Fruit fly (Drosophila melanogaster) whole organism, larva: ENCODE measurements around the gene CG32409.

ENCODE experiments used
- noc ChIP-seq: fragments of 200-800 bp; sonication (Bioruptor generic); optimal IDR thresholded peaks from 3 replicates; lab custom pipeline; 2019; ENCODE audit warnings: missing biosample characterization, mild to moderate bottlenecking, missing genetic modification characterization, moderate library complexity

Gene CG32409

dm6 chr3L:5891114-5891513 is 8.2 kb upstream of the CG32409 start:
- no peak for TF ChIP-seq noc (tag; lab: Kevin White, UChicago)

dm6 chr3L:5891812-5892211 is 7.5 kb upstream of the CG32409 start:
- TF ChIP-seq noc (tag; lab: Kevin White, UChicago) = no peak

- TF ChIP-seq noc (tag; lab: Kevin White, UChicago) = no peak
Observed at dm6 chr3L:5893063-5893462, 6.3 kb upstream of the CG32409 start.

DNA sequence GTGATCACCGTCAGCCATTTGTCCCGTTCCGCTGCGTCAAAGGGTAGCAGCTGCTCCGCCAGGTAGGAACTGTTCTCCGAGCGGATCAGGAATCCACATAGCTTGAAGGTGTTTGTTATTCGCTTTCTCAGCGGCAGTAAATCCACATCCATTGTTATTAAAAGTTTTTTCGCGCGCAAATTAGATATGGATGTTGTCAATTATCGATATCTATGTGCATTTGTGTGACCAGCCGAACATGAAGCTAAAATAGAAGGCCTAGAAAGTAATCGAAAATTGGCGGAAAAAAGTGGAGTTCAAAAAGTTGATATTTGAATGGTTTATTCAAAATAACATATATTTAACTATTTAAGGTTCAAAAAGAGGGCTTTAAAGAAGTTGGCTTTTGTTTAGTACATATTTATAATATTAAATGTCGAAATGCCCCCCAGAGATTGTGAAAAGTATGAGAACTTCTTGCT is 2.1 kb upstream of the CG32409 start, which contains the start of the genes PolE2 and CG5592:
Gene PolE2, minus strand, starts transcription at position 208 of the 461 bp plus-strand sequence.
Gene CG5592, plus strand, starts transcription at position 411 of the 461 bp plus-strand sequence.
- TF ChIP-seq noc (tag; lab: Kevin White, UChicago) = no peak

dm6 chr3L:5902189-5902765 is 2.9 kb downstream of the CG32409 start, which contains the start of gene QC:
Gene QC (minus strand): TSS chr3L:5902456.
- TF ChIP-seq noc (tag; lab: Kevin White, UChicago) = no peak

DNA sequence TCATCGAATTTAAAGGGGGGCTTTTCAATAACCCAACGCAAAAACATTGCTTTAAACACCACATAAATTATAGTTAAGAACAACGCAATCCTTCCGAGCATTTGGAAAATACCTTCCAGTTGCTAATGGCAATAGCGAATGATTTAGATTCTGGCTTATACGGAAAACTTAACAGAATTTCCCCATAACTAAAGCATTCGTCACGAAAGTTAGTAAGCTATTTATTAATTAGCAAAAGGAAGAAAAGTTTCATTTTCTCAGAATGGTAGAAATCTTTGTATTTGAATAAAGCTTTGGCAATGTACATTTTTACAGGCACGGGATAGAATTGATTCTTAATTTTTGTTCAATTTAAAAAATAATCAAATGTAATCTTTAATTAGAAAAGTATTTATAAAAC is 4.6 kb downstream of the CG32409 start, which contains the start of gene CG32413:
Gene CG32413, minus strand, starts transcription at position 101 of the 400 bp plus-strand sequence.
- TF ChIP-seq noc (tag; lab: Kevin White, UChicago) = no peak

- TF ChIP-seq noc (tag; lab: Kevin White, UChicago) = no peak
Observed at dm6 chr3L:5906599-5906998, 7.3 kb downstream of the CG32409 start, which contains the start of gene CG10486. Gene CG10486 (minus strand): TSS chr3L:5906699.

dm6 chr3L:5907077-5907476 is 7.7 kb downstream of the CG32409 start, which contains the start of gene CG13288:
Gene CG13288 (plus strand): TSS chr3L:5907381.
- TF ChIP-seq noc (tag; lab: Kevin White, UChicago) = no peak

DNA sequence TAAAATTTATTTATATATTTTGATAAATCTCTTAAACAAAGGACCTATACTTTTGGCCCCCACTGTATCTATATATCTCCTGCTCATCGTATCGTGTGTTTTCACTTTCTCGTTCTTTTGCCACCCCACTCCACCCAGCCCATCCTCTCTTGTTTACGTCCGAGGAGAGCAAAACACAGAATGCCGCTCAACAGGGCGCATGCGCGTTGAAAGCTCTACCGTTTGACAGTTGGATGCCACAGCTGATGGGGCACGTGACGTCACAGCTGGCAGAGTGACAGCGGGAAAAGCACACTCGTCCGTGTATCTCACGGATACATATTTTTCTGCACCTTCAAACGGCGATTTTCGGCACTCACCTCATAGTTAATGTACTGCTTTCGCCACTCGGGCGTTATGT is 21.4 kb downstream of the CG32409 start:
- no peak for TF ChIP-seq noc (tag; lab: Kevin White, UChicago)

- no peak for TF ChIP-seq noc (tag; lab: Kevin White, UChicago)
Observed at dm6 chr3L:5921216-5921615, 21.9 kb downstream of the CG32409 start, which contains the start of gene PXo. Gene PXo (minus strand): TSS chr3L:5921316.

DNA sequence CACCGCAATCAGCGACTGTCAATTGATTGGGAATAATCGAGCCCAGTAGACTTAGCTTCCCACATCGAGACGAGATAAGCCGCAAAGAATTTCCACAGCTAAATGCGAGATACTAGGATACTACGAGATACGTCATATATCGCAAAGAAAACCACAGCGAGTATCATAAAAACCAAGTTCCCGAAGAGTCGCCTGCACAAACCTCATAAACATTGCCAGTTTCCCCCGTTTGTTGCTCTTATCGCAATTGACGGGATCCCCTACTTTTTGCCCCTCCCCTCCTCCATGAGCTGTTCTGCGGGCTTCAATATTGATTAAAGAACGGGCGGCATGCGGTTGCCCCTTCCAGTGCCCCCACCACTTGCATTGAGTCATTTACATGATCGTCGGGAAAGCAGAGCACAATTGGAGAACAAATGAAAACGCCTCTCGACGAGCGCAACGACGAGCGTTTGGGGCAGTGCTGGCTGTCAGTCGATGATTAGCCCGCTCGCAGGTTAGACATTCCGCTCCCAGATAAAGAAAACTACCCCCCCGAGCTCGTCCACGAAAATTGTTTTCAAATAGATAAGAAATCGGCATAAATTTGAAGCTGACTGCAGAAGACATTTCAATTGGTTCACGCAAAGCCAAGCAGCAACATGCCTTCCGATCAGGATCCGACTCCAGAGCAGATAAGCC is 22.8 kb downstream of the CG32409 start, which contains the start of gene CG32407:
Gene CG32407, plus strand, starts transcription at position 51 of the 681 bp plus-strand sequence.
- TF ChIP-seq noc (tag; lab: Kevin White, UChicago) = peak; percentile 11

DNA sequence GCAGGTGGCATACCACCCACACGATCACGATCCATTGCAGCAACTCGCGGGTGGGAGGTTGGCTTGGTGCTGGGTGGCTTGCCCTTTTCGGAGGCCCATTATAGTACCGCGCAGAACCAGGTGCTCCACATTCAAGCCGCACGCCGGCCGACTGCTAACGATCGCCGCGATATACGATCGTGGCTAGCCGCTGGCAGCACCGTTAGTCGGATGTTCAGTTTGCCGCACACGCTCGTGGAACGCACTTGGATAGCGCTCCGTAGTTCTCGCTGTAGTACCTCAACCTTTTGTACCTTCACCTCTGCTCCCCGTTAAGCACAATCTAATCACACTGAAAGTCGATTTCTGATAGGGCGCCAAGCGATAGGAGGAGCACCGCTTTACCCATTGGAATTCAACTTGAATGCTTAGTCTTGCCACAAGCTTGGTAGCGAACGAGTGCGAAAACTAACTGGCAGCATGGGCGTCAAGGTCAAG is 24.4 kb downstream of the CG32409 start, which contains the start of gene CG33523:
Gene CG33523, plus strand, starts transcription at position 217 of the 477 bp plus-strand sequence.
- peak; percentile 12 for TF ChIP-seq noc (tag; lab: Kevin White, UChicago)

DNA sequence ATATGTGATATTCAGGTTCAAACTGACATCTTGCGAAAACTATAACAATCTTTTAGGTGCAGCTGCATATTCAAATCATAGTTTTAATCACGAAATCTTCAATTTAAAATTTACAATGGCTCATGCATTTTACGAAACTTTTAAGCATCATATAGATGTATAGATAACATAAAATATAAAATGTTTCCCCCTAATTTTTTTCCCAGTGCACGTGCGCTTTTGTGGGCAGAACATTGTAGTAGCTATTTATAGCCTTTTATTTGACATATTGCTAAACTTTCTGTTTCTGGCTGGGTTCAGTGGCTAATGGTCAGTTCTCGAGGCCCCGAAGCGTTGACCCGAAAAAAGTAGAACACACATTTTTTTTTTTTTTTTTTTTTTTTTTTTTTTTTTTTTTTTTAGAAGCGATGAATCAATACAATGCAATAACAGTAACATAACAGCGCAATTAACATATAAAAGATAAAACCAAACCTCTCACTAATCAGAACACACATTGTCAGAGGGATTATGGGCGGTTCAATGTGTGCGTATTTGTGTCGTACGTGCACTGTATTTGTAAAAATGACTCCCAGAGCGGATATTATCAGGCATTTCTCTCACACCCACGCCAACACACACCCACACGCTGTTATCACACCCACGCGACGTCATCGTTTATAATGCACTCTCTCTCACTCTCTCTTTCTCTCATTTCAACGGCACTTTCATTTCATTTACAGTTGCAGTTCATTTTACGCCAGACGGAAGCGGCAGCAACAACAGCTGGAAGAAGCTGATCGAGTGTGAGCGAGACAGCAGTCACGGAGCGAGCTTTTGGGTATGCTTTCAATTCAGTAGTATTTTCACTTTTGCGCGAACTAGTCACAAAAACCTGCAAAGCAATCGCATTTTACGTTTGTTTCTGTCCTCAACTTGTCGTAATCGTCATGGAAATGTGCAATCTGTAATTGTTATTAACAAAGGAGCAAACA is 27.0 kb downstream of the CG32409 start:
- no peak for TF ChIP-seq noc (tag; lab: Kevin White, UChicago)

DNA sequence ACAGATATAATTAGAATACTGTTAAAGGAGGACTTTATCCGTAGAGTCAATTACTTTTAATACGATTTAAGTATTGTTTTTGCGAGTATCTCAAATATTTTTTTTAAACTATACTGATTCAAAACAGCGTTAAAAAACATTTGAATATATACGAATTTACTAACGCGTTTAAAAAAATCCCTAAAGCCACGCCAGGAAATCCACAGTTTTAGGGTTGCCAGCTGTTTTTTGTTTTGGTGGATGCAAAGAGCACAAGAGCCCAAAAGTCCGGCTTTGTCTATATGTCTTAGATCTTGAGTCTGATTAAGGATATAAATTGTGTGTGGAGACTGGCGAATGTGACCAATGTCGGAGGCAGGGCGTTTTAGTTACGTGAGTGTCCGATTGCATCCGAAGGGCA is 28.2 kb downstream of the CG32409 start:
- TF ChIP-seq noc (tag; lab: Kevin White, UChicago) = no peak

DNA sequence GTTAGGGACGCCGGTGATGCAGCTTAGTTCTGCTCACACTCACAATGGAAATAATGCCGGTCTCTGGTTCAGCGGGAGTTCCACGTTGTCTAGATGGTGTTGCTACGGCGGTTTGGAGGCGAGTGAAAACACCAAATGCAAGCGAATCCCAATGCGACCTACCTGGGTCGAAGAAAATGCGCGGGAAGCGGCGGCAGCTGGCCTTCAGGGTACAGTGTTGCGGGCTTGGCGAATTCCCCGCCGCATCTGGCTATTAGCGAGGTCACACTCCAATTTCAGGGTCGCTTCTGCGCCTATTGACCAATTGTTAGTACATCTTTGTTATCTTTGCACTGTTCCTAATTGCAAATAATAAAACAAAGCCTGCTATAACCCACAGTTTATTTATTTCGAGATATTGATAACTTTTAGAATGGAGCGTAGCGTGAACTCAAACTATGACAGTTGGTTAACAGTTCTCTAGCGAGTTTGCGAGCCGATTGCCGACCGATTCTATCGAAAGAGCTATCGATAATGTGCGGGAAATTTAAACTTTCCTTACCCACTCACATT is 33.1 kb downstream of the CG32409 start, which contains the start of gene Rcc1:
Gene Rcc1, minus strand, starts transcription at position 411 of the 552 bp plus-strand sequence.
- TF ChIP-seq noc (tag; lab: Kevin White, UChicago) = no peak
